Worm (Caenorhabditis elegans) whole organism, L1 larva: ENCODE measurements around the gene copg-1.

Experiments
- blmp-1 ChIP-seq: fragments of 150-350 bp; optimal IDR thresholded peaks from 2 replicates; lab custom pipeline; 2014; ENCODE audit warnings: missing biosample characterization, missing genetic modification characterization
- ceh-82 ChIP-seq, 3 experiments: fragments of 150-350 bp in 1 of 3; sonication (generic microtip) in 2 of 3; optimal IDR thresholded peaks; 2 replicates each; lab custom pipeline; 2014 to 2017; ENCODE audit warnings: missing biosample characterization in 3 of 3, missing genetic modification characterization in 3 of 3
- fos-1 ChIP-seq: fragments of 150-350 bp; optimal IDR thresholded peaks from 2 replicates; lab custom pipeline; 2014; ENCODE audit warnings: missing biosample characterization, missing genetic modification characterization
- irx-1 ChIP-seq: sonication (generic microtip); optimal IDR thresholded peaks from 2 replicates; lab custom pipeline; 2016; ENCODE audit warnings: missing genetic modification characterization, missing compliant biosample characterization
- nhr-76 ChIP-seq: sonication (generic microtip); optimal IDR thresholded peaks from 2 replicates; lab custom pipeline; 2017; ENCODE audit warnings: missing biosample characterization, missing genetic modification characterization
- snpc-4 ChIP-seq: fragments of 150-350 bp; optimal IDR thresholded peaks from 2 replicates; lab custom pipeline; 2014; ENCODE audit warnings: missing biosample characterization, missing genetic modification characterization
- tbx-2 ChIP-seq: sonication (generic microtip); optimal IDR thresholded peaks from 2 replicates; lab custom pipeline; 2016; ENCODE audit warnings: missing genetic modification characterization, missing compliant biosample characterization
- tlp-1 ChIP-seq: fragments of 150-350 bp; optimal IDR thresholded peaks from 2 replicates; lab custom pipeline; 2014; ENCODE audit warnings: missing biosample characterization, missing genetic modification characterization
- unc-130 ChIP-seq: fragments of 150-350 bp; optimal IDR thresholded peaks from 2 replicates; lab custom pipeline; 2017; ENCODE audit warnings: missing biosample characterization, missing genetic modification characterization, inconsistent platforms

ce11 chrIV:10128906-10129386, 22.8 kb upstream of the copg-1 start, which contains the start of the genes gtbp-1 and K08F4.3:
- TF ChIP-seq snpc-4 (peak; percentile 54), tlp-1 (no peak), tbx-2 (tag; lab: Kevin White, UChicago) (no peak), ceh-82 (tag; optimal IDR thresholded peaks at IDR 0.05; lab: Kevin White, UChicago) (peak in 1 of 3 experiments; percentile 71), blmp-1 (tag; lab: Kevin White, UChicago) (peak; percentile 53), nhr-76 (tag; lab: Kevin White, UChicago) (no peak), irx-1 (peak; percentile 10), unc-130 (peak; percentile 49), fos-1 (tag; lab: Kevin White, UChicago) (peak; percentile 47)
